Worm (Caenorhabditis elegans) whole organism, L4 larva: ENCODE measurements around the gene ZK1193.2.

Experiments used
- Y48G9A.11 ChIP-seq: fragments of 200-800 bp; sonication (Bioruptor generic); IDR thresholded peaks from 2 replicates; pipeline ENCODE4 v1.3.6; 2022; ENCODE audit warnings: missing genetic modification reagents, missing genetic modification characterization, missing compliant biosample characterization
- aha-1 ChIP-seq: fragments of 150-350 bp; peaks from one replicate; lab custom pipeline; 2014; ENCODE audit warnings: missing biosample characterization, missing genetic modification characterization
- arid-1 ChIP-seq: fragments of 200-800 bp; sonication (Bioruptor generic); conservative IDR thresholded peaks from 2 replicates; pipeline ENCODE4 v1.3.6; 2022; ENCODE audit warnings: missing genetic modification reagents, missing genetic modification characterization, missing compliant biosample characterization
- ctbp-1 ChIP-seq: fragments of 200-800 bp; sonication (Bioruptor generic); IDR thresholded peaks from 2 replicates; pipeline ENCODE4 v1.3.6; 2022; ENCODE audit warnings: missing genetic modification reagents, missing genetic modification characterization, missing compliant biosample characterization
- hif-1 ChIP-seq, 2 experiments: sonication (generic microtip); optimal IDR thresholded peaks; 2 replicates each; lab custom pipeline; 2016 to 2017; ENCODE audit warnings: missing compliant biosample characterization in 2 of 2, missing genetic modification characterization in 2 of 2, missing genetic modification reagents in 2 of 2, missing genotype in 2 of 2, mild to moderate bottlenecking in 1 of 2
- hlh-30 ChIP-seq: sonication (generic microtip); optimal IDR thresholded peaks from 2 replicates; lab custom pipeline; 2017; ENCODE audit warnings: antibody characterized with exemption, mild to moderate bottlenecking, missing genetic modification characterization, missing compliant biosample characterization; ENCODE audit not compliant: insufficient read depth
- jun-1 ChIP-seq: fragments of 150-350 bp; optimal IDR thresholded peaks from 2 replicates; lab custom pipeline; 2014; ENCODE audit warnings: missing biosample characterization, missing genetic modification reagents, missing genetic modification characterization
- madf-5 ChIP-seq, 2 experiments: fragments of 200-800 bp; sonication (Bioruptor generic); IDR thresholded peaks; 2 replicates each; pipeline ENCODE4 v1.3.6; 2022; ENCODE audit warnings: missing compliant biosample characterization in 2 of 2, missing genetic modification characterization in 2 of 2
- mdl-1 ChIP-seq, 2 experiments: fragments of 150-350 bp in 1 of 2; sonication (generic microtip) in 1 of 2; optimal IDR thresholded peaks; 2 replicates each; lab custom pipeline; 2014 to 2017; ENCODE audit warnings: missing biosample characterization in 2 of 2, missing genetic modification characterization in 2 of 2
- mxl-3 ChIP-seq: fragments of 200-800 bp; sonication (Bioruptor generic); optimal IDR thresholded peaks from 2 replicates; lab custom pipeline; 2018; ENCODE audit warnings: mild to moderate bottlenecking, missing genetic modification characterization, missing compliant biosample characterization
- nhr-6 ChIP-seq: fragments of 150-350 bp; optimal IDR thresholded peaks from 2 replicates; lab custom pipeline; 2014; ENCODE audit warnings: missing biosample characterization, missing genetic modification characterization
- nhr-77 ChIP-seq: fragments of 150-350 bp; optimal IDR thresholded peaks from 2 replicates; lab custom pipeline; 2014; ENCODE audit warnings: missing biosample characterization, missing genetic modification characterization

The ZK1193.2 gene

DNA sequence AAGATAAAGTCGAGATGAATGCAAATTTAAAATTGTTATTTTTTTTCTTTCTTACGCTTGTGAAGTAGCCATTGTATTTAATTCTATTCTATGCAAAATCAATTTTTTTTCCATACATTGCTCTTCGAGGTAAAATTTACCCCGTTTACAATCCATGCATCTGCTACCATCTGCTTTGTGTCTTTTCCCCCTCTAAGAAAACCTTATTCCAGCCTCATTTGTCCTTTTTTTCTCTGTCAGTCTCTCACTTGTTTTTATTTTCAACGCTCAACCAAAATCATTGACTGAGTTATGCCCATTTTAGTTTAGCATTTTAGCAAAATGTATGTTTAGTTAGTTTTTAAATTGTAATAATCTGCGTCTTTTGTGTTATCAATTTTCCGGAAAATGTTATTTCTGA lies 55.5 kb downstream of the ZK1193.2 start (continued):
- TF ChIP-seq nhr-6 (tag; lab: Kevin White, UChicago) (no peak), Y48G9A.11 (no peak), hif-1 (tag; optimal IDR thresholded peaks at IDR 0.05; lab: Kevin White, UChicago) (no peak)

DNA sequence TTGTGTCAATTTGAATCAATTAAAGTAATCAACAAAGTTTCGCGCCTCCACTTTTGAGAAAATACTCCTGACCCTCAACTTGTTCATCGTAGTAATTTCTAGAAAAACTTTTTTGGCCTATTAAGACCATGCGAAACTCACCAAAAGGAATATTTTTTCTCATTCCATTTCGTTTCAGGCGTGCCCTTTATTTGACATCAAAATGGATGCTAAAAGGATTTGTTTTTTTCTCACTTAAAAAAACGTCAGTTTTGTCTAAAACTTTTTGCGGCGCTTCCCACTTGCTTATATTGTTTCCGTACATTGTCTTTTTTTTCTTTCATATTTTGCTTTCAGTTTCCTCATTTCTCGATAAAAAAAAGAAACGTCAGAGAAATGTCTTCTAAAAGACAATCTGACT lies 65.0 kb downstream of the ZK1193.2 start, which contains the start of gene C04E7.5:
TSS of gene C04E7.5 (plus strand) at position 301 of the 400 bp plus-strand sequence.
- no peak for TF ChIP-seq arid-1

DNA sequence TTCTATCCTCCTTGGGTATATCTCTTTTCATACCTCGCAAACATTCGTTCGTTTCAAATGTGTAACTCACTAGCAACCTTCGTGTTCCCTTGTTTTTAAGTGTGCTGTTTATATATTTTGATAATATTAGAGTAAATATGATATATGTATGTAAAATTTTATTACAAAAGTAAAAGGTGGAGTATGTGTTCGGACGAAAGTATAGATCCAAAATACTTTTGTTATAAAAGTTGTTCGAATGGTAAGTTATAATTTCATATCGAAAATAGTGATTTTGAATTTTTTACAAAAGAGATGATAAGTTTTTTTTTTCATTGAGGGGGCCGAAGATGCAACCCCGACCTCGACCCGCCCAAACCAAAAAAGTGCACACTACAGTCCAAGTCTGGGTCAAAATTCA lies 67.6 kb downstream of the ZK1193.2 start, which contains the start of gene C04E7.1:
TSS of gene C04E7.1 (plus strand) at position 301 of the 400 bp plus-strand sequence.
- TF ChIP-seq jun-1 (tag; lab: Kevin White, UChicago): no peak
- no peak for TF ChIP-seq aha-1 (tag; lab: Kevin White, UChicago)
- TF ChIP-seq hlh-30 (tag; lab: Kevin White, UChicago): no peak
- no peak for TF ChIP-seq mdl-1 (tag; optimal IDR thresholded peaks at IDR 0.05; lab: Kevin White, UChicago)
- TF ChIP-seq madf-5 (GFP tag; IDR thresholded peaks at IDR 0.05; lab: Robert Waterston, UW): no peak
- TF ChIP-seq ctbp-1 (GFP tag; lab: Robert Waterston, UW): no peak
- TF ChIP-seq nhr-77: no peak
- no peak for TF ChIP-seq mxl-3 (GFP tag; lab: Kevin White, UChicago)
- TF ChIP-seq, all 104 proteins: peak for 0
